Fruit fly (Drosophila melanogaster): ENCODE measurements around the gene eag.

The eag gene

DNA sequence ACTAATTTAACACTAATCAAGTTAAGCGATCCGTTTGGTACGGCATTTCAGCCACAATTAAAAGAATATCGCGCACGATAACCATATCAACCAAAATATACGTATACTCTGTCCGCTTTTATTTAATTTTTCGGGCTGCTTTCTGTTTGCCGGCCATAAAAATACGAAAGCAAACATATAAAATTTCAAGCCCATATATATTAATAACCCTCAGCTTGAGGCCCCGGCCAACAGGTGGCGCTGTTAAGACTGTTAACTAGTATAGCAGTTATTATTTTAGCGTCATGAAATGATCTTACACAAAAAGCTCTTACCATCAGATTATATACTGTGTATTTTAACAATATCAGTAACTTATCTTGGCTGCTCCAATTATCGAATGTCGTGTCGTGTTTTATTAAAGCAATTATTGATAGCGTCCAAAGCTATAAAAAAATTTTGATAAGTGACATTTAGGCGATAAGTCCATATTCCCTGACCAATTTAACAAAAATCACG lies 36.5 kb upstream of the eag start, which contains the start of gene Eo (continued):
- TF ChIP-seq CG13123 (GFP tag; optimal IDR thresholded peaks at IDR 0.05) (no peak), Vsx1 (GFP tag; optimal IDR thresholded peaks at IDR 0.05) (peak; percentile 18), dan (GFP tag; IDR thresholded peaks at IDR 0.05) (no peak), D (optimal IDR thresholded peaks at IDR 0.05) (no peak), D (GFP tag; optimal IDR thresholded peaks at IDR 0.05) (no peak), Hr51 (GFP tag; optimal IDR thresholded peaks at IDR 0.05) (peak in 1 of 2 experiments; percentile 11), Rx (GFP tag; IDR thresholded peaks at IDR 0.05) (no peak), psq (GFP tag; optimal IDR thresholded peaks at IDR 0.05) (no peak), NFAT (GFP tag; IDR thresholded peaks at IDR 0.05) (no peak), Sox100B (GFP tag; optimal IDR thresholded peaks at IDR 0.05) (peak; percentile 30), gem (tag; optimal IDR thresholded peaks at IDR 0.05) (no peak), CG8290 (GFP tag; optimal IDR thresholded peaks at IDR 0.05) (peak; percentile 20), CG8290 (tag; optimal IDR thresholded peaks at IDR 0.05) (no peak), salm (tag; optimal IDR thresholded peaks at IDR 0.05) (peak; percentile 59), ci (GFP tag; IDR thresholded peaks at IDR 0.05) (no peak), CG14965 (GFP tag; optimal IDR thresholded peaks at IDR 0.05; ENCODE audit: borderline replicate concordance) (no peak), CG2199 (GFP tag; IDR thresholded peaks at IDR 0.05) (no peak; the same call in 2 of the 3 replicates), CG33213 (GFP tag; optimal IDR thresholded peaks at IDR 0.05) (no peak), kni (GFP tag; optimal IDR thresholded peaks at IDR 0.05) (peak; percentile 2), tin (GFP tag; optimal IDR thresholded peaks at IDR 0.05) (no peak), usp (GFP tag; optimal IDR thresholded peaks at IDR 0.05) (no peak), sens (GFP tag) (peak; percentile 32), B-H2 (GFP tag; optimal IDR thresholded peaks at IDR 0.05) (no peak), Meics (GFP tag; optimal IDR thresholded peaks at IDR 0.05) (peak; percentile 8), CG8478 (optimal IDR thresholded peaks at IDR 0.05) (no peak), zfh2 (GFP tag; optimal IDR thresholded peaks at IDR 0.05) (no peak), CG10147 (GFP tag; optimal IDR thresholded peaks at IDR 0.05) (no peak), sug (tag; optimal IDR thresholded peaks at IDR 0.05) (peak; percentile 38), Hey (tag; optimal IDR thresholded peaks at IDR 0.05) (no peak), Fer2 (tag; optimal IDR thresholded peaks at IDR 0.05) (no peak), CG11398 (GFP tag; optimal IDR thresholded peaks at IDR 0.05) (no peak), grau (tag; optimal IDR thresholded peaks at IDR 0.05) (peak; percentile 5), ab (GFP tag; optimal IDR thresholded peaks at IDR 0.05) (no peak), CG4360 (GFP tag; IDR thresholded peaks at IDR 0.05) (no peak), phol (tag; optimal IDR thresholded peaks at IDR 0.05) (peak; percentile 1), mirr (GFP tag; optimal IDR thresholded peaks at IDR 0.05) (peak; percentile 66), CG6654 (GFP tag; optimal IDR thresholded peaks at IDR 0.05) (no peak), MTF-1 (GFP tag; optimal IDR thresholded peaks at IDR 0.05; ENCODE audit: borderline replicate concordance) (no peak), Blimp-1 (GFP tag; optimal IDR thresholded peaks at IDR 0.05) (no peak), shn (GFP tag; optimal IDR thresholded peaks at IDR 0.05) (no peak), pita (GFP tag; optimal IDR thresholded peaks at IDR 0.05) (peak; percentile 23), schlank (tag; optimal IDR thresholded peaks at IDR 0.05) (no peak), Pdp1 (GFP tag; optimal IDR thresholded peaks at IDR 0.05) (peak in 1 of 2 experiments; percentile 70), CG4617 (GFP tag; optimal IDR thresholded peaks at IDR 0.05; ENCODE audit: borderline replicate concordance) (no peak), Taf1 (GFP tag; IDR thresholded peaks at IDR 0.05) (no peak), CG9727 (GFP tag; optimal IDR thresholded peaks at IDR 0.05) (no peak), Max (GFP tag; optimal IDR thresholded peaks at IDR 0.05) (no peak), Atf3 (GFP tag; optimal IDR thresholded peaks at IDR 0.05) (no peak), CG2712 (tag; optimal IDR thresholded peaks at IDR 0.05) (no peak), CG2889 (GFP tag; IDR thresholded peaks at IDR 0.05) (no peak), CG7357 (GFP tag; IDR thresholded peaks at IDR 0.05) (no peak), Aef1 (GFP tag; IDR thresholded peaks at IDR 0.05) (no peak)
